Fruit fly (Drosophila melanogaster) ovary, adult (tissue): ENCODE measurements around the gene polo.

Experiments used
- CG17801 ChIP-seq: fragments of 200-800 bp; optimal IDR thresholded peaks from 2 replicates; lab custom pipeline; 2019; ENCODE audit warnings: missing biosample characterization, mild to moderate bottlenecking, missing genetic modification characterization, moderate library complexity; ENCODE audit not compliant: partially characterized antibody

The polo gene

dm6 chr3L:20316956-20317589 is 7.6 kb downstream of the polo start, which contains the start of gene Spn77Ba:
Gene Spn77Ba (plus strand): TSS chr3L:20317190.
- TF ChIP-seq CG17801 (GFP tag; lab: Kevin White, UChicago): no peak

- no peak for TF ChIP-seq CG17801 (GFP tag; lab: Kevin White, UChicago)
Measured at dm6 chr3L:20317751-20318150, 8.3 kb downstream of the polo start.

dm6 chr3L:20320044-20320443 is 10.6 kb downstream of the polo start:
- no peak for TF ChIP-seq CG17801 (GFP tag; lab: Kevin White, UChicago)

dm6 chr3L:20320652-20321051 is 11.2 kb downstream of the polo start, which contains the start of gene Spn77Bb:
Gene Spn77Bb (plus strand): TSS chr3L:20320952.
- TF ChIP-seq CG17801 (GFP tag; lab: Kevin White, UChicago): no peak

dm6 chr3L:20342334-20342733 is 32.9 kb downstream of the polo start, which contains the start of gene Spn77Bc:
Gene Spn77Bc (plus strand): TSS chr3L:20342634.
- no peak for TF ChIP-seq CG17801 (GFP tag; lab: Kevin White, UChicago)

- peak; percentile 78 for TF ChIP-seq CG17801 (GFP tag; lab: Kevin White, UChicago)
Measured at dm6 chr3L:20347762-20348580, 38.5 kb downstream of the polo start, which contains the start of the genes Rbbp5 and eRF1. Gene Rbbp5 (minus strand): TSS chr3L:20347942. Gene eRF1 (plus strand): TSS chr3L:20348355.

dm6 chr3L:20348581-20349093 is 39.2 kb downstream of the polo start:
- no peak for TF ChIP-seq CG17801 (GFP tag; lab: Kevin White, UChicago)

dm6 chr3L:20349333-20349924 is 40.0 kb downstream of the polo start:
- no peak for TF ChIP-seq CG17801 (GFP tag; lab: Kevin White, UChicago)

- TF ChIP-seq CG17801 (GFP tag; lab: Kevin White, UChicago): no peak
Measured at dm6 chr3L:20353149-20353548, 43.7 kb downstream of the polo start, which contains the start of gene CG5618. Gene CG5618 (plus strand): TSS chr3L:20353449.

dm6 chr3L:20353726-20354332 is 44.4 kb downstream of the polo start:
- no peak for TF ChIP-seq CG17801 (GFP tag; lab: Kevin White, UChicago)

- TF ChIP-seq CG17801 (GFP tag; lab: Kevin White, UChicago): no peak
Measured at dm6 chr3L:20354363-20354762, 44.9 kb downstream of the polo start.

dm6 chr3L:20354872-20355271 is 45.4 kb downstream of the polo start:
- TF ChIP-seq CG17801 (GFP tag; lab: Kevin White, UChicago): no peak

- no peak for TF ChIP-seq CG17801 (GFP tag; lab: Kevin White, UChicago)
Measured at dm6 chr3L:20356613-20357012, 47.2 kb downstream of the polo start, which contains the start of gene kin17. Gene kin17 (plus strand): TSS chr3L:20356807.

- TF ChIP-seq CG17801 (GFP tag; lab: Kevin White, UChicago): no peak
Measured at dm6 chr3L:20358212-20358611, 48.8 kb downstream of the polo start, which contains the start of gene CG5665. Gene CG5665 (plus strand): TSS chr3L:20358512.
